Fruit fly (Drosophila melanogaster) whole organism, prepupa: ENCODE data around the gene CG31600.

Experiments used
- CG6854 ChIP-seq: fragments of 200-800 bp; sonication (Bioruptor generic); optimal IDR thresholded peaks from 2 replicates; lab custom pipeline; 2017; ENCODE audit warnings: missing biosample characterization, mild to moderate bottlenecking, missing genetic modification characterization
- Hr39 ChIP-seq: fragments of 200-800 bp; sonication (Bioruptor generic); optimal IDR thresholded peaks from 2 replicates; lab custom pipeline; 2016; ENCODE audit warnings: missing biosample characterization, missing genetic modification characterization
- Met ChIP-seq: fragments of 200-800 bp; sonication (Bioruptor generic); optimal IDR thresholded peaks from 3 replicates; lab custom pipeline; 2016; ENCODE audit warnings: missing biosample characterization, missing genetic modification characterization
- Sox15 ChIP-seq: fragments of 200-800 bp; sonication (Bioruptor generic); optimal IDR thresholded peaks from 3 replicates; lab custom pipeline; 2016; ENCODE audit warnings: missing biosample characterization, missing genetic modification characterization

dm6 chr2L:21890205-21890604, 25.0 kb downstream of the CG31600 start:
- TF ChIP-seq CG6854 (GFP tag; lab: Kevin White, UChicago) (no peak), Sox15 (no peak), Met (GFP tag; lab: Kevin White, UChicago) (no peak), Hr39 (GFP tag; lab: Kevin White, UChicago) (no peak)
